Fruit fly (Drosophila melanogaster): ENCODE measurements around the gene CG7110.

Gene CG7110

DNA sequence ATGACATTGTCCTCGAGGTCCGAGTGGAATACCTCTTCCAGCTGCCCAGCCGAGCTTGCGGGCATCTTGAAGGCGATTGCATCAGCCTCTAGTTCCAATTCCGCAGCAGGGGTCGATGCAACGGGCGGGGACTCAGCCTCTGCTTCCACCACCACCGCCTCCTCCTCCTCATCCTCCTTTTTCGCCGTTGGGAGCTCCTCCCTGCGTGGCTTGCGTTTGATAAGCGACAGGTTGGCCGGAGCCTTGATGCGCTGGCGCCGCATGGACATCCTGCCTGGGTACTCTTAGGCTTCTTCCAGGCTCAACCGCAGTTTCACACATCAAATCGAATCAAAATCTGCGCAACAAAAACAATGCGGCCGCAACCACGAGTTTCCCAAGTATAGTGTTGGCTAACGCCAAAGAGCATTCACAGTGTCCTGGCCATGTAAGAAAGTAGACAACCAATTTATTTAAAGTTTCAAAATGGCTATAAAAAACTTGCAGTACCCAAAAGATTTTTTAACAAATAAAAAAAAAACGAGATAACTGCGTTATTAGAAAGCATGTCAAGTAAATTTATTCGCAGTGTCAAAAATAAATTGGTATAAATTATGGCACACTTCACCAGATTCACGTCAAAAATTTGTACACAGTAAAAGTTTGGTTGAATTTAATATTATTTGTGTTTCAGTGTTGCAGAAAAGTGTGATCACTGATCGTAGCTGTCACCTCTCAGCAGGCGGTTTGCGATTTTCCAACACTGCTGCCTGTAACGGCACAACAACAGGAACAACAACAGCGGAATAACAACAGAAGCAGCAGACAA is 25.2 kb upstream of the CG7110 start, which contains the start of the genes Bdp1 and CG6565:
TSS of gene Bdp1 (minus strand) at position 456 of the 808 bp plus-strand sequence.
TSS of gene CG6565 (plus strand) at position 585 of the 808 bp plus-strand sequence.
- no peak for TF ChIP-seq Hr78 (GFP tag; optimal IDR thresholded peaks at IDR 0.05)
- TF ChIP-seq h (GFP tag; optimal IDR thresholded peaks at IDR 0.05), result peak; percentile 98
- peak; percentile 89 for TF ChIP-seq CG32264 (GFP tag; optimal IDR thresholded peaks at IDR 0.05)
- peak; percentile 92 for TF ChIP-seq Myc (optimal IDR thresholded peaks at IDR 0.05)
- peak; percentile 62 for TF ChIP-seq jim (GFP tag; optimal IDR thresholded peaks at IDR 0.05)
- TF ChIP-seq Vsx2 (GFP tag; optimal IDR thresholded peaks at IDR 0.05; ENCODE audit: partially characterized antibody), result no peak
- TF ChIP-seq ey (GFP tag; optimal IDR thresholded peaks at IDR 0.05), result peak; percentile 98
- peak; percentile 96 for TF ChIP-seq HLH106 (tag; optimal IDR thresholded peaks at IDR 0.05)
- TF ChIP-seq Dfd (GFP tag; optimal IDR thresholded peaks at IDR 0.05), result no peak
- TF ChIP-seq usp (GFP tag; optimal IDR thresholded peaks at IDR 0.05), result no peak
- no peak for TF ChIP-seq sage (GFP tag; optimal IDR thresholded peaks at IDR 0.05)
- no peak for TF ChIP-seq CrebA (GFP tag; optimal IDR thresholded peaks at IDR 0.05; ENCODE audit: borderline replicate concordance)
- TF ChIP-seq GATAd (GFP tag; optimal IDR thresholded peaks at IDR 0.05), result peak; percentile 93
- TF ChIP-seq foxo (GFP tag; optimal IDR thresholded peaks at IDR 0.05), result peak; percentile 78 to 98
- TF ChIP-seq Sp1 (GFP tag; optimal IDR thresholded peaks at IDR 0.05), result peak; percentile 95
- peak; percentile 98 for TF ChIP-seq fru (GFP tag; optimal IDR thresholded peaks at IDR 0.05)
- peak; percentile 77 for TF ChIP-seq Mio (GFP tag; optimal IDR thresholded peaks at IDR 0.05)
- TF ChIP-seq pan (optimal IDR thresholded peaks at IDR 0.05), result no peak
- TF ChIP-seq lola (GFP tag; optimal IDR thresholded peaks at IDR 0.05), result no peak
- TF ChIP-seq br (GFP tag; optimal IDR thresholded peaks at IDR 0.05), result peak; percentile 97
- peak; percentile 99 for TF ChIP-seq woc (GFP tag; optimal IDR thresholded peaks at IDR 0.05)
- peak; percentile 99 for TF ChIP-seq sv (GFP tag; optimal IDR thresholded peaks at IDR 0.05)
- peak; percentile 96 for TF ChIP-seq OdsH (GFP tag; optimal IDR thresholded peaks at IDR 0.05)
- TF ChIP-seq Hr83 (GFP tag; optimal IDR thresholded peaks at IDR 0.05; ENCODE audit: poor library complexity, severe bottlenecking), result peak; percentile 19
- TF ChIP-seq Rel (GFP tag; optimal IDR thresholded peaks at IDR 0.05), result no peak
- TF ChIP-seq Rel (tag; optimal IDR thresholded peaks at IDR 0.05), result peak; percentile 69
- TF ChIP-seq CG9705 (GFP tag; optimal IDR thresholded peaks at IDR 0.05), result peak; percentile 96
- no peak for TF ChIP-seq Dif (GFP tag; optimal IDR thresholded peaks at IDR 0.05; ENCODE audit: partially characterized antibody)
- TF ChIP-seq psq (GFP tag; optimal IDR thresholded peaks at IDR 0.05), result peak; percentile 94
- peak; percentile 97 for TF ChIP-seq rgr (GFP tag; optimal IDR thresholded peaks at IDR 0.05)
- no peak for TF ChIP-seq brk (GFP tag; optimal IDR thresholded peaks at IDR 0.05)
- no peak for TF ChIP-seq Abd-B (GFP tag; optimal IDR thresholded peaks at IDR 0.05)
- TF ChIP-seq dsf (GFP tag; optimal IDR thresholded peaks at IDR 0.05; ENCODE audit: borderline replicate concordance), result peak; percentile 96
- no peak for TF ChIP-seq tai (GFP tag; optimal IDR thresholded peaks at IDR 0.05)
- TF ChIP-seq Jra (GFP tag; optimal IDR thresholded peaks at IDR 0.05), result peak; percentile 98
- peak; percentile 98 for TF ChIP-seq dmrt93B (GFP tag; optimal IDR thresholded peaks at IDR 0.05)
- peak; percentile 96 for TF ChIP-seq Hnf4 (GFP tag; optimal IDR thresholded peaks at IDR 0.05)
- no peak for TF ChIP-seq N (GFP tag; optimal IDR thresholded peaks at IDR 0.05)
- TF ChIP-seq dl (GFP tag; optimal IDR thresholded peaks at IDR 0.05; ENCODE audit: insufficient read depth in 1 of 2, partially characterized antibody in 2 of 2), result no peak

DNA sequence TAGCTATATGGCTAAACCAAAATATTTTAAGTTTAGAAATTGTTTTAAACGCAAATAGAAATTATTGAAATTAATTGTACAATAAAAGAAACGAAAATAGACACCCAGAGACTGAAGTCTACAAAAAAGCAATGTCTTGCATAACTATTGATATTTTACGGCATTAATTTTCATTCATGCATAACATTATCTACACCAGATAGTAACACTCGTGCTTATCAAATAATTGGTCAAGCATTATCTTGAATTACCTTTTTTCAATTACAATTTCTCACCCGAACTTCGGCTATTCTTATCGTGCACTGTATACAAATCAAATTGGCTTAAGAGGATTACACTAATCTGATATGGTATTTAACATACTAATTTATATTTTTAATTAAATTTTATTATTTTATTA is 22.7 kb upstream of the CG7110 start:
- TF ChIP-seq Dif (GFP tag; optimal IDR thresholded peaks at IDR 0.05; ENCODE audit: partially characterized antibody) (no peak), ey (GFP tag; optimal IDR thresholded peaks at IDR 0.05) (no peak), HLH106 (tag; optimal IDR thresholded peaks at IDR 0.05) (no peak), Myc (optimal IDR thresholded peaks at IDR 0.05) (no peak), lola (GFP tag; optimal IDR thresholded peaks at IDR 0.05) (no peak), woc (GFP tag; optimal IDR thresholded peaks at IDR 0.05) (no peak), h (GFP tag; optimal IDR thresholded peaks at IDR 0.05) (no peak), Hnf4 (GFP tag; optimal IDR thresholded peaks at IDR 0.05) (no peak), dmrt93B (GFP tag; optimal IDR thresholded peaks at IDR 0.05) (no peak), usp (GFP tag; optimal IDR thresholded peaks at IDR 0.05) (no peak)

All from whole organism, wandering third instar larva.